Worm (Caenorhabditis elegans) whole organism, midembryonic: ENCODE data around the gene srg-6.
A peak's percentile ranks its signal among the peaks of the same experiment; 100 is the strongest.

Experiments
- T22C8.4 ChIP-seq: fragments of 200-800 bp; sonication (Bioruptor generic); IDR thresholded peaks from 2 replicates; pipeline ENCODE4 v1.3.6; 2022; ENCODE audit warnings: missing genetic modification characterization, missing compliant biosample characterization
- cog-1 ChIP-seq: sonication (generic microtip); optimal IDR thresholded peaks from 2 replicates; lab custom pipeline; 2016; ENCODE audit warnings: missing genetic modification characterization, missing compliant biosample characterization
- flt-1 ChIP-seq: fragments of 200-800 bp; sonication (Bioruptor generic); IDR thresholded peaks from 2 replicates; pipeline ENCODE4 v1.3.6; 2022; ENCODE audit warnings: missing genetic modification characterization, missing compliant biosample characterization
- klf-2 ChIP-seq: fragments of 200-800 bp; sonication (Bioruptor generic); conservative IDR thresholded peaks from 2 replicates; pipeline ENCODE4 v1.3.6; 2022; ENCODE audit warnings: missing genetic modification reagents, missing genetic modification characterization, missing compliant biosample characterization
- med-1 ChIP-seq: sonication (generic microtip); optimal IDR thresholded peaks from 2 replicates; lab custom pipeline; 2017; ENCODE audit warnings: missing genetic modification characterization, mild to moderate bottlenecking, missing compliant biosample characterization, antibody characterized with exemption, missing genetic modification reagents; ENCODE audit not compliant: insufficient read depth
- ref-1 ChIP-seq: fragments of 200-800 bp; sonication (Bioruptor generic); conservative IDR thresholded peaks from 2 replicates; pipeline ENCODE4 v1.3.6; 2022; ENCODE audit warnings: missing genetic modification reagents, missing genetic modification characterization, missing compliant biosample characterization
- tab-1 ChIP-seq: fragments of 200-800 bp; sonication (Bioruptor generic); IDR thresholded peaks from 2 replicates; pipeline ENCODE4 v1.3.6; 2022; ENCODE audit warnings: missing genetic modification characterization, missing compliant biosample characterization
- ztf-23 ChIP-seq: fragments of 200-800 bp; sonication (Bioruptor generic); IDR thresholded peaks from 2 replicates; pipeline ENCODE4 v1.3.6; 2022; ENCODE audit warnings: missing genetic modification reagents, missing genetic modification characterization, missing compliant biosample characterization
- ztf-29 ChIP-seq: fragments of 200-800 bp; sonication (Bioruptor generic); IDR thresholded peaks from 2 replicates; pipeline ENCODE4 v1.3.6; 2022; ENCODE audit warnings: missing genetic modification reagents, missing genetic modification characterization, missing compliant biosample characterization

srg-6 gene

DNA sequence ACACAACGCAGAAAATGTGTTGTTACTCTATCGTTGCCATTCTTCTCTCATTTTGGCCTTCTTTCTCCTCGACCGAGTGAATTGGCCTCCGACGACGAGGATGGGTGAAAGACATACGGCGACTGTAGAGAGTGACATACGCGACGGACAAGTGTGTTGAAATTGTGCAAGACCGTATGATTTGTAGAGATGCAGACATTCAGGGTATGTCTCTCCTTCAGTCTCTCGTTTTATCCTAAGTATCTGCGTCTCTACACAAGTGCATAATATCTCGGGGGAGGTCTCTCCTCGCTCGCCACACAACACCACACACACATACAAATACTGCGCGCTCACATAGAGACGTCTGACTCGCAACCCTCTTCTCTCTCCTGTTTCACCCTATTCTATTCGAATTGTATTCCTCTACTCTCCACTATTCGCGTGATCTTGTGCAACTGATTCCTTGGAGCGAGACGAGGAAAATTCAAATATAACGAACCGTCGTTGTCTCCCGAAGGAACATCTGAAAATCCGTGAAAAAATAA is 14.3 kb upstream of the srg-6 start, which contains the start of gene hmg-1.2:
TSS of gene hmg-1.2 (plus strand) at position 311 of the 527 bp plus-strand sequence.
- no peak for TF ChIP-seq ztf-29 (GFP tag; lab: Robert Waterston, UW)
- TF ChIP-seq flt-1 (GFP tag; lab: Robert Waterston, UW): peak; percentile 49; the same call in 1 of the 2 replicates
- TF ChIP-seq ztf-23 (GFP tag; lab: Robert Waterston, UW): no peak
- peak; percentile 74 for TF ChIP-seq cog-1 (tag; lab: Kevin White, UChicago)
- no peak for TF ChIP-seq T22C8.4 (GFP tag; lab: Robert Waterston, UW)
- TF ChIP-seq tab-1 (GFP tag; lab: Robert Waterston, UW): no peak

DNA sequence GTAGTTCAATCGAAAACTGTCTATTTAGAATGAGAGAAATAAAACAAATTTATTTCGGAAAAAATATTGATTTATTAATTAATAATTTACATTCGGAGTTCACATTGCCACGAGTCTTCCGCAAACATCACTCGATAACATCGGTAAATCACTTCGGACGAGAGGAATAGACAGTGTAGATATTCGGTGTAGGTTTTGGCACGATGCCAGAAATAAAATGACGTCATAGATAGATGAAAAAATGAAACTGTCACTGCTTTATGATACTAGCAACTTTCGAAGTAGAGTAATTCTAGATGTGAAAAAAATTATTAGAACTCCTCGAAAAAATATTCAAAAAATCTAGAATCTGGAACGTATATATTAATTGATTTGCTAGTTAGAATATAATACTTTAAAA is 13.6 kb upstream of the srg-6 start:
- TF ChIP-seq cog-1 (tag; lab: Kevin White, UChicago) (no peak), T22C8.4 (GFP tag; lab: Robert Waterston, UW) (no peak)

DNA sequence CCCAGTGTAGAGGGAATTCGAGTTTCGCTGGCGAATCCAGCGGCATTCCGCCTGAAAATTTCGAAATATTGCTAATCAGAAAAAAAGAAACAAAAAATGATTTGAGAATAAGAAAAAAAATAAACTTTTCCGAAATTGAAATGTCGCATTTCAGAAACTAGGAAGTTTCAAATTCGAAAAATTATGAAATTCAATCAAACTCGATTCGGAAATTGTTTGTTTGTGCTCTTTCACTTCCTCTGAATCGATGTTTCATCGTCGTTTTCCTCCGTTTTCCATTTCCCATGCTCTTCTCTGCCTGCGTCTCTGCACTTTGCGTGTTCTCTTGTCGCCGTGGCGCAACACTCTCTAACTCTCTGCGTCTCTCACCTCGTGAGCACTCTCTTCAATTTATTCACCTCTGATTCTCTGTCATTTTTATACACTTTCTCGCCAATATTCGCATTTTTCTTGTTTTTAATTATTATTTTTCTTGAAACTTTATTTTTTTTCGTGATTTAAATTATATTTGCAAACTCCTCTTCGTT is 12.6 kb upstream of the srg-6 start, which contains the start of gene C18F10.7:
TSS of gene C18F10.7 (minus strand) at position 51 of the 527 bp plus-strand sequence.
- TF ChIP-seq cog-1 (tag; lab: Kevin White, UChicago): peak; percentile 6
- no peak for TF ChIP-seq tab-1 (GFP tag; lab: Robert Waterston, UW)

DNA sequence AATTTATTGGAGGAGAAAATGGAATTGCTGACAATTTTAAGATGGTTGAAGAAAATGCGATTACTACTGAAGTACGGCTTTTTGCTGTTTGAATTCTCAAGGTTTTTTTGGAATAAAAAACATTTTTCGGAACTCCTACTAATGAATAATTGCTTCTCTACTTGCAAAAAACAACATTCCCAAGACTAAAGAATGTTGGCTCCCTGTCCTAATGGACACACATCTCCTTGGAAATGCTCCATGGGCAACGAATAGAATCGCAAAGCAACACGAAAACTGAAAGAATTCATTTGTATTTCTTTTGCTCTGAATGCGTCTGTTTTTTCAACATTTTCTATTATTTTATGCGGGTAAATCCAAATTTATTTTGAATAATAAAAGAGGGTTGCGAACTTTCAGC is 7.1 kb upstream of the srg-6 start, which contains the start of gene C18F10.2:
TSS of gene C18F10.2 (plus strand) at position 301 of the 400 bp plus-strand sequence.
- TF ChIP-seq cog-1 (tag; lab: Kevin White, UChicago) (no peak), ztf-23 (GFP tag; lab: Robert Waterston, UW) (no peak), T22C8.4 (GFP tag; lab: Robert Waterston, UW) (no peak), flt-1 (GFP tag; lab: Robert Waterston, UW) (no peak), med-1 (no peak), klf-2 (no peak), ref-1 (GFP tag; lab: Robert Waterston, UW) (no peak), tab-1 (GFP tag; lab: Robert Waterston, UW) (no peak)

DNA sequence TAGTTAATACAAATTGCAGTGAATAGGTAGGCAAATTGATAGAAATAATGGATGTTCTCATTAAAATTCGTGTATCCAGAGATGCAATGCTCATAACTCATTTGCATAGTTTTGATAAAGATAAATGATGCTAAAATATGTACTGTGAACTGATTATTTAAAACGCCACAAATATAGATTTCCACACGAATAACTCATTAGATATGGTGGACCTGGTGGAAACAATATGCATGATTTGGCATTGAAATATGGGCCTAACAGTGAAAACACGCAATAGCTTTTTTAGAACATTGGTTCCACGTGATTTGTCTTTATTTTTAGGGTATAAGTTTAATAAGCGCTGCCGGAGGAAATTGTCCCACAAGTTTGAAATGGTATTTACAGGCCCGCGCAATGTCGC is 4.5 kb upstream of the srg-6 start, which contains the start of gene srg-3:
TSS of gene srg-3 (minus strand) at position 101 of the 400 bp plus-strand sequence.
- no peak for TF ChIP-seq ref-1 (GFP tag; lab: Robert Waterston, UW)
- TF ChIP-seq T22C8.4 (GFP tag; lab: Robert Waterston, UW): no peak
- no peak for TF ChIP-seq med-1
- TF ChIP-seq klf-2: no peak
- TF ChIP-seq cog-1 (tag; lab: Kevin White, UChicago): no peak
- TF ChIP-seq ztf-23 (GFP tag; lab: Robert Waterston, UW): no peak

DNA sequence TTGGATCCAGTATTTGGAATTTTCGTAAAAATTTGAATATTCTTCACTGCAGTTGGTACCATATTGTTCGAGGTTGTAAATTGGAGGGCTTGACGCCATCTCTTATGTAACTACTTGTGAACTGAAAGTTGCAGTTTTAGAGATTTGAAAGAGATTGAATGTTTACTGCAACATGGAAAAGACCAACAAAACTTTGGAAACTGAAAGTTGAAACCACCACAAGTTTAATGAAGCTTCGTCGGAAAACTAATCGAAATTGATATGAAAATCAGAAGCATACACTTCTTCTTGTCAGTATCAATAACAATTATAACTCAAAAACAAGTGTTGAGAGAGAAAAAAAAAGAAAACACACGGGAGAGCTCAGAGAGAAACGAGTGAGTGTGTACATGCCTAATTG is 2.2 kb upstream of the srg-6 start, which contains the start of gene srg-7:
TSS of gene srg-7 (minus strand) at position 101 of the 400 bp plus-strand sequence.
- TF ChIP-seq ref-1 (GFP tag; lab: Robert Waterston, UW): no peak
- no peak for TF ChIP-seq ztf-23 (GFP tag; lab: Robert Waterston, UW)
- TF ChIP-seq cog-1 (tag; lab: Kevin White, UChicago): no peak
- no peak for TF ChIP-seq ztf-29 (GFP tag; lab: Robert Waterston, UW)
- TF ChIP-seq flt-1 (GFP tag; lab: Robert Waterston, UW): no peak
- no peak for TF ChIP-seq tab-1 (GFP tag; lab: Robert Waterston, UW)
- TF ChIP-seq T22C8.4 (GFP tag; lab: Robert Waterston, UW): no peak
- no peak for TF ChIP-seq med-1
- no peak for TF ChIP-seq klf-2

DNA sequence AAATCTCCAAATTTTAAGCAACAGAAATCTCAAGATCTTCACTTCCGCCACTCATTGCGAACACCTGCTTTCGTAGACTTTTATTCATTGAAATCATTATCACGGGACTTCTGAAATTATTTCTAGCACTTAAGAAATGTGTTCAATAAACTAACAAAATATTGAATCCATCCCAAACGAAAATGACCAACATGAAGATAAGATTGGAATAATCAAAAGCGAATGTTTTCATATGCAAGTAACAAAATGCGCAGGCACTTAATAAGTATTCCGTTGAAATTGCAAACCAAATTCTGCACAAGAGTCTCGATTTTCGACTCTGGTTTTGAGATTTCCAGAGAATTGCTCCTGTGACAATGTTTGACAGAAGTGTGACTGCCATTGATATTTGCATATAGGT is 1.4 kb downstream of the srg-6 start, which contains the start of gene srg-5:
TSS of gene srg-5 (minus strand) at position 101 of the 400 bp plus-strand sequence.
- TF ChIP-seq klf-2 (no peak), tab-1 (GFP tag; lab: Robert Waterston, UW) (no peak), ztf-23 (GFP tag; lab: Robert Waterston, UW) (no peak), med-1 (no peak), T22C8.4 (GFP tag; lab: Robert Waterston, UW) (no peak), ztf-29 (GFP tag; lab: Robert Waterston, UW) (no peak), cog-1 (tag; lab: Kevin White, UChicago) (no peak), flt-1 (GFP tag; lab: Robert Waterston, UW) (no peak), ref-1 (GFP tag; lab: Robert Waterston, UW) (no peak)

DNA sequence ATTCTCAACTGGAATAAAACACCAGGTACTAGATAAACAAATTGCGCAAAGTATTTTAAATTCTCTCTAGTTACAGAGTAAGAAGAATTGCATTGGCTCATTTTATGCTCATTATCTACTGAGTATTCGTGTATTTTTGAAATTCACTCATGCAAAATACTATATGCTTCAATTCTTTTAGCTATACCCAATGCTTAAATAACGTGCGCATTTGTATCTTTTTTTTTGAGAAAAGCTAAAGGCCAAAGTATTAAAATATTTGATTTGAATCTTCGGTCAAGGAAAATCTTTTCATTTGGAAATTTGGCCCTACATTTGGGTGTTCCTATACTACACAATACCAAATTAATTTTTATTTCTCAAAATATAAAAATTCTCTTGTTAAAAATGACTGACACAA is 3.8 kb downstream of the srg-6 start, which contains the start of gene srg-4:
TSS of gene srg-4 (minus strand) at position 101 of the 400 bp plus-strand sequence.
- TF ChIP-seq ztf-29 (GFP tag; lab: Robert Waterston, UW) (no peak), T22C8.4 (GFP tag; lab: Robert Waterston, UW) (no peak), ztf-23 (GFP tag; lab: Robert Waterston, UW) (no peak), ref-1 (GFP tag; lab: Robert Waterston, UW) (no peak), cog-1 (tag; lab: Kevin White, UChicago) (no peak), med-1 (no peak), klf-2 (no peak), tab-1 (GFP tag; lab: Robert Waterston, UW) (no peak), flt-1 (GFP tag; lab: Robert Waterston, UW) (no peak)

DNA sequence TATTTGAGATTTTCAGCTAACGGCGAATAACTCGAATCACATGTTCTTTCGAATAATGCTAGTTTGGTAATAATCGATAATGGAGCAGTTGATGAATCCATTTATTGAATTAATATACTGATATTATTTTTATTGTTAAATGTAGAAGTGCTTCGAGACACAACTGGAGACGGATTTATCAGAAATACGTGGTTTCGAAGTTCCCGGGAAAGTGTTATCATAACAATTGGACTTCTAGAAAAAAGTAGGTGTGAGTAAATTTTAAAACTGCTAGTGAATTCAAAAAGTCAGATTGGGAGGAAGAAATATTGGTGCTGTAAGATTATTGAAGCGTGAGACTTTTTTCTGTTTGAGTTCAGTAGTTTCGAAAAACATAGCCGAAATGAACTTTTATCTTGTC is 5.7 kb downstream of the srg-6 start, which contains the start of gene srg-2:
TSS of gene srg-2 (minus strand) at position 101 of the 400 bp plus-strand sequence.
- no peak for TF ChIP-seq ztf-29 (GFP tag; lab: Robert Waterston, UW)
- TF ChIP-seq klf-2: no peak
- TF ChIP-seq flt-1 (GFP tag; lab: Robert Waterston, UW): no peak
- no peak for TF ChIP-seq T22C8.4 (GFP tag; lab: Robert Waterston, UW)

DNA sequence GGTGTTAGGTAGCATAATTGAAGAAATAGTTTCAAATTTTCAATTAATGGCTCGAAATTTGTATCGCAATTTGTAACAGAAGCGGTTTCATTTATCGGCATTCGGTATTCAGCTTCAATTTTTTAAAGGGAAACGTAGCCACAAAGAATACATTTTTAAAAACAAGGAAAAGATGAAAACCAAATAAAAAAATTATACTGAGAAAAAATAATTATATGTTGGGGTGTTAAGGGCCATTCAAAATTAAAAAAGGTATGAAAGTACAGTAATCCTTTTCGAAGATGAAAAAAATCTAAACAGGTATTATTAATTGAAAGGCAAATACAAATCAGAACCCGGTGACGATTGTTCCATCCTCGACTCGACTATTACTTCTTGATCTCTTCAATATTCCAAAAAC is 7.5 kb downstream of the srg-6 start, which contains the start of gene srg-1:
TSS of gene srg-1 (minus strand) at position 101 of the 400 bp plus-strand sequence.
- no peak for TF ChIP-seq ztf-23 (GFP tag; lab: Robert Waterston, UW)
